Worm (Caenorhabditis elegans) whole organism, L2 larva: Measurements from ENCODE around the gene rps-16.

ENCODE experiments used
- ceh-16 ChIP-seq: fragments of 150-350 bp; optimal IDR thresholded peaks from 2 replicates; lab custom pipeline; 2014; ENCODE audit warnings: missing biosample characterization, missing genetic modification characterization
- elt-3 ChIP-seq: sonication (generic microtip); optimal IDR thresholded peaks from 2 replicates; lab custom pipeline; 2017; ENCODE audit warnings: missing biosample characterization, missing genetic modification characterization
- fos-1 ChIP-seq: fragments of 150-350 bp; optimal IDR thresholded peaks from 2 replicates; lab custom pipeline; 2014; ENCODE audit warnings: missing biosample characterization, missing genetic modification characterization
- snpc-4 ChIP-seq: fragments of 150-350 bp; optimal IDR thresholded peaks from 2 replicates; lab custom pipeline; 2014; ENCODE audit warnings: missing biosample characterization, missing genetic modification characterization
- unc-39 ChIP-seq: fragments of 150-350 bp; optimal IDR thresholded peaks from 2 replicates; lab custom pipeline; 2014; ENCODE audit warnings: missing biosample characterization, missing genetic modification characterization
- unc-62 ChIP-seq: fragments of 150-350 bp; optimal IDR thresholded peaks from 2 replicates; lab custom pipeline; 2014; ENCODE audit warnings: missing biosample characterization, missing genetic modification reagents, missing genetic modification characterization
- zag-1 ChIP-seq: fragments of 150-350 bp; optimal IDR thresholded peaks from 2 replicates; lab custom pipeline; 2014; ENCODE audit warnings: missing biosample characterization, missing genetic modification characterization

- no peak for TF ChIP-seq ceh-16 (tag; lab: Kevin White, UChicago)
- TF ChIP-seq elt-3 (tag; lab: Kevin White, UChicago): no peak
- no peak for TF ChIP-seq unc-62
- TF ChIP-seq zag-1: no peak
- no peak for TF ChIP-seq snpc-4
- TF ChIP-seq unc-39 (tag; lab: Kevin White, UChicago): no peak
- no peak for TF ChIP-seq fos-1
Observed at ce11 chrV:15023544-15023943, 23.2 kb upstream of the rps-16 start, which contains the start of gene F14H8.4.
